Fruit fly (Drosophila melanogaster) whole organism, adult: ENCODE data around the gene CG14142.

ENCODE experiments used
- Hr96 ChIP-seq: fragments of 200-800 bp; sonication (Bioruptor generic); optimal IDR thresholded peaks from 2 replicates; lab custom pipeline; 2016; ENCODE audit warnings: missing biosample characterization, missing genetic modification characterization
- ovo ChIP-seq: fragments of 200-800 bp; sonication (Bioruptor generic); optimal IDR thresholded peaks from 2 replicates; lab custom pipeline; 2016; ENCODE audit warnings: missing biosample characterization, missing genetic modification characterization
- pad ChIP-seq: fragments of 200-800 bp; sonication (Bioruptor generic); optimal IDR thresholded peaks from 3 replicates; lab custom pipeline; 2017; ENCODE audit warnings: missing biosample characterization, missing genetic modification characterization, mild to moderate bottlenecking, moderate library complexity, missing genetic modification reagents

- TF ChIP-seq ovo (GFP tag; lab: Kevin White, UChicago) = no peak
- TF ChIP-seq Hr96 (GFP tag; lab: Kevin White, UChicago) = no peak
- TF ChIP-seq pad (GFP tag; lab: Kevin White, UChicago) = no peak
These were observed at the start of gene CG14142 for dm6 chr3L:11173049-11173564.
